Fruit fly (Drosophila melanogaster): Measurements from ENCODE around the gene emb.

The emb gene

DNA sequence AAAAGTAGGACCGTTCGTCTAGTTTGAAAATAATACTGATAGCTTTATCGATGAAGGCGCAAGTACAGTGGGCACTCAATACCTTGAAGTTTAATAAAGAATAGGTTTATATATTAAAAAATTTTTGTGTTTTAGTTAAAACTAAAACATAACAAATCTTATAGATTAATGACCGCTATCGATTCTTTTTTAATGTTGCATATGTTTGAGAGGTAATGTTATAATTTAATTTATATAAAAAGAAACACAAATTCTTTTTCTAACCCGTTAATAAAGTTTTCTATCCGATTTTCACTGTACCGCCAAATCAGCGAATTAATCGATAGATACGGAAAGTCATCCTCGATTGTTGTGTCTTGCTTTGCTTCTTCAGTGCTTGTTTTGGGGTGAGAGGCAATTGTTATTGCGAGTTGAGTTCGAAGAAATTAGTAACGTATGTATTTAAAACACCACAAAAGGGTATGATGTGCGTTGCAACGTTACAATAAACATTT lies 19.2 kb upstream of the emb start, which contains the start of the genes Dad1 and CG13384 (continued):
- TF ChIP-seq mam (GFP tag; optimal IDR thresholded peaks at IDR 0.05) (peak; percentile 69), sens-2 (GFP tag; IDR thresholded peaks at IDR 0.05) (no peak), odd (GFP tag; optimal IDR thresholded peaks at IDR 0.05) (peak; percentile 87), dysf (GFP tag; IDR thresholded peaks at IDR 0.05) (peak; percentile 96), dmrt11E (tag; optimal IDR thresholded peaks at IDR 0.05) (peak; percentile 91), sr (GFP tag; IDR thresholded peaks at IDR 0.05) (no peak), Abd-B (GFP tag; optimal IDR thresholded peaks at IDR 0.05) (peak; percentile 94), CG4360 (GFP tag; IDR thresholded peaks at IDR 0.05) (0 out of 2 replicates have a peak, but pooled peaks have one; percentile 42), H2.0 (GFP tag; IDR thresholded peaks at IDR 0.05) (peak; percentile 89), inv (GFP tag; IDR thresholded peaks at IDR 0.05; ENCODE audit: partially characterized antibody) (peak; percentile 47; the same call in 1 of the 2 replicates), CG31224 (GFP tag; IDR thresholded peaks at IDR 0.05) (peak; percentile 85), shn (GFP tag; optimal IDR thresholded peaks at IDR 0.05) (peak; percentile 35), NK7.1 (GFP tag; optimal IDR thresholded peaks at IDR 0.05) (no peak), br (optimal IDR thresholded peaks at IDR 0.05) (no peak), Asciz (GFP tag; optimal IDR thresholded peaks at IDR 0.05) (peak; percentile 80), CG2202 (tag; optimal IDR thresholded peaks at IDR 0.05) (peak; percentile 81), Jarid2 (GFP tag; optimal IDR thresholded peaks at IDR 0.05) (peak; percentile 69), CG34376 (GFP tag; optimal IDR thresholded peaks at IDR 0.05) (peak; percentile 93), CG12391 (tag; optimal IDR thresholded peaks at IDR 0.05) (peak; percentile 97), CG11398 (GFP tag; optimal IDR thresholded peaks at IDR 0.05) (no peak), ac (GFP tag; optimal IDR thresholded peaks at IDR 0.05) (no peak), gce (GFP tag; IDR thresholded peaks at IDR 0.05) (peak; percentile 40; the same call in 1 of the 3 replicates), emc (GFP tag; optimal IDR thresholded peaks at IDR 0.05) (no peak), ase (GFP tag; IDR thresholded peaks at IDR 0.05) (peak; percentile 76; the same call in 2 of the 3 replicates), CG11695 (GFP tag; IDR thresholded peaks at IDR 0.05) (peak; percentile 92), Vsx1 (GFP tag; optimal IDR thresholded peaks at IDR 0.05) (peak; percentile 78), CG12942 (GFP tag; optimal IDR thresholded peaks at IDR 0.05) (peak; percentile 86), Gsc (GFP tag; IDR thresholded peaks at IDR 0.05) (peak; percentile 47), CG2889 (GFP tag; IDR thresholded peaks at IDR 0.05) (peak; percentile 84), CG18619 (GFP tag; optimal IDR thresholded peaks at IDR 0.05) (peak; percentile 93), fru (optimal IDR thresholded peaks at IDR 0.05) (no peak), dimm (GFP tag; IDR thresholded peaks at IDR 0.05) (peak; percentile 58), schlank (tag; optimal IDR thresholded peaks at IDR 0.05) (peak; percentile 72), eyg (GFP tag; optimal IDR thresholded peaks at IDR 0.05) (no peak), CG14441 (GFP tag; IDR thresholded peaks at IDR 0.05) (peak; percentile 87), tx (GFP tag; optimal IDR thresholded peaks at IDR 0.05) (peak; percentile 45), amos (GFP tag; IDR thresholded peaks at IDR 0.05; ENCODE audit: partially characterized antibody) (peak; percentile 45; the same call in 1 of the 2 replicates), cwo (GFP tag; optimal IDR thresholded peaks at IDR 0.05) (peak; percentile 90), jumu (GFP tag; optimal IDR thresholded peaks at IDR 0.05) (no peak), CG10321 (GFP tag; IDR thresholded peaks at IDR 0.05) (peak; percentile 79), CG13624 (GFP tag; optimal IDR thresholded peaks at IDR 0.05) (peak; percentile 44), ab (GFP tag; optimal IDR thresholded peaks at IDR 0.05) (peak; percentile 20), bigmax (GFP tag; optimal IDR thresholded peaks at IDR 0.05) (no peak), HLH4C (GFP tag; IDR thresholded peaks at IDR 0.05; ENCODE audit: partially characterized antibody) (no peak), fd3F (GFP tag; optimal IDR thresholded peaks at IDR 0.05) (peak; percentile 92), TFAM (GFP tag; optimal IDR thresholded peaks at IDR 0.05) (no peak), Chrac-16 (GFP tag; optimal IDR thresholded peaks at IDR 0.05) (peak; percentile 91), tna (GFP tag; IDR thresholded peaks at IDR 0.05; ENCODE audit: partially characterized antibody) (no peak), h (optimal IDR thresholded peaks at IDR 0.05) (no peak), CG3847 (GFP tag; IDR thresholded peaks at IDR 0.05) (peak; percentile 94), slp2 (GFP tag; optimal IDR thresholded peaks at IDR 0.05) (no peak), CG1024 (GFP tag; IDR thresholded peaks at IDR 0.05) (peak; percentile 60; the same call in 1 of the 2 replicates)
